Fruit fly (Drosophila melanogaster) whole organism, prepupa: Measurements from ENCODE around the gene Idh.

Source experiments
- Blimp-1 ChIP-seq: fragments of 200-800 bp; sonication (Bioruptor generic); optimal IDR thresholded peaks from 3 replicates; lab custom pipeline; 2017; ENCODE audit warnings: missing biosample characterization, missing genetic modification characterization, mild to moderate bottlenecking, moderate library complexity, missing genetic modification reagents
- CG10631 ChIP-seq: fragments of 200-800 bp; sonication (Bioruptor generic); optimal IDR thresholded peaks from 2 replicates; lab custom pipeline; 2016; ENCODE audit warnings: missing biosample characterization, missing genetic modification characterization
- CG10669 ChIP-seq: fragments of 200-800 bp; sonication (Bioruptor generic); optimal IDR thresholded peaks from 3 replicates; lab custom pipeline; 2018; ENCODE audit warnings: missing biosample characterization, mild to moderate bottlenecking, missing genetic modification characterization, moderate library complexity
- CG11294 ChIP-seq: fragments of 200-800 bp; sonication (Bioruptor generic); IDR thresholded peaks from 2 replicates; pipeline ENCODE4 v1.3.6; 2022; ENCODE audit warnings: missing biosample characterization, missing genetic modification characterization
- CG11762 ChIP-seq: fragments of 200-800 bp; sonication (Bioruptor generic); optimal IDR thresholded peaks from 3 replicates; lab custom pipeline; 2016; ENCODE audit warnings: missing biosample characterization, missing genetic modification characterization; ENCODE audit not compliant: insufficient read depth
- CG11902 ChIP-seq: fragments of 200-800 bp; sonication (Bioruptor generic); optimal IDR thresholded peaks from 3 replicates; lab custom pipeline; 2016; ENCODE audit warnings: missing biosample characterization, missing genetic modification characterization
- CG15336 ChIP-seq: fragments of 200-800 bp; sonication (Bioruptor generic); IDR thresholded peaks from 2 replicates; pipeline ENCODE4 v1.3.6; 2022; ENCODE audit warnings: missing biosample characterization, missing genetic modification characterization
- CG1621 ChIP-seq: fragments of 200-800 bp; sonication (Bioruptor generic); optimal IDR thresholded peaks from 3 replicates; lab custom pipeline; 2018; ENCODE audit warnings: missing biosample characterization, mild to moderate bottlenecking, missing genetic modification characterization
- CG3032 ChIP-seq: fragments of 200-800 bp; optimal IDR thresholded peaks from 2 replicates; lab custom pipeline; 2019; ENCODE audit warnings: missing biosample characterization, mild to moderate bottlenecking, missing genetic modification characterization, moderate library complexity
- CG32006 ChIP-seq: fragments of 200-800 bp; sonication (Bioruptor generic); optimal IDR thresholded peaks from 3 replicates; lab custom pipeline; 2017; ENCODE audit warnings: missing biosample characterization, mild to moderate bottlenecking, missing genetic modification characterization
- CG34406 ChIP-seq: fragments of 200-800 bp; sonication (Bioruptor generic); optimal IDR thresholded peaks from 3 replicates; lab custom pipeline; 2016; ENCODE audit warnings: missing biosample characterization, missing genetic modification characterization
- CG3919 ChIP-seq: fragments of 200-800 bp; sonication (Bioruptor generic); optimal IDR thresholded peaks from 3 replicates; lab custom pipeline; 2016; ENCODE audit warnings: missing biosample characterization, missing genetic modification characterization
- CG4318 ChIP-seq: fragments of 200-800 bp; sonication (Bioruptor generic); optimal IDR thresholded peaks from 3 replicates; lab custom pipeline; 2017; ENCODE audit warnings: missing biosample characterization, mild to moderate bottlenecking, missing genetic modification characterization
- CG6163 ChIP-seq: fragments of 200-800 bp; sonication (Bioruptor generic); IDR thresholded peaks from 3 replicates; pipeline ENCODE4 v1.3.6; 2022; ENCODE audit warnings: missing biosample characterization, missing genetic modification characterization
- CG6276 ChIP-seq: fragments of 200-800 bp; sonication (Bioruptor generic); optimal IDR thresholded peaks from 2 replicates; lab custom pipeline; 2017; ENCODE audit warnings: missing biosample characterization, mild to moderate bottlenecking, missing genetic modification characterization
- CG6792 ChIP-seq: fragments of 200-800 bp; sonication (Bioruptor generic); optimal IDR thresholded peaks from 3 replicates; lab custom pipeline; 2016; ENCODE audit warnings: missing biosample characterization, missing genetic modification characterization
- CG6808 ChIP-seq: fragments of 200-800 bp; sonication (Bioruptor generic); optimal IDR thresholded peaks from 3 replicates; lab custom pipeline; 2017; ENCODE audit warnings: missing biosample characterization, missing genetic modification characterization, mild to moderate bottlenecking, moderate library complexity, missing genetic modification reagents
- CG6854 ChIP-seq: fragments of 200-800 bp; sonication (Bioruptor generic); optimal IDR thresholded peaks from 2 replicates; lab custom pipeline; 2017; ENCODE audit warnings: missing biosample characterization, mild to moderate bottlenecking, missing genetic modification characterization
- CG7368 ChIP-seq: fragments of 200-800 bp; sonication (Bioruptor generic); optimal IDR thresholded peaks from 3 replicates; lab custom pipeline; 2016; ENCODE audit warnings: missing biosample characterization, missing genetic modification characterization
- CG8319 ChIP-seq: fragments of 200-800 bp; sonication (Bioruptor generic); optimal IDR thresholded peaks from 3 replicates; lab custom pipeline; 2016; ENCODE audit warnings: missing biosample characterization, missing genetic modification characterization
- CG8632 ChIP-seq: fragments of 200-800 bp; sonication (Bioruptor generic); optimal IDR thresholded peaks from 3 replicates; lab custom pipeline; 2016; ENCODE audit warnings: missing biosample characterization, missing genetic modification characterization
- Eip75B ChIP-seq: fragments of 200-800 bp; sonication (Bioruptor generic); optimal IDR thresholded peaks from 3 replicates; lab custom pipeline; 2016; ENCODE audit warnings: missing biosample characterization, missing genetic modification characterization
- Eip93F ChIP-seq: fragments of 200-800 bp; sonication (Bioruptor generic); optimal IDR thresholded peaks from 2 replicates; lab custom pipeline; 2016; ENCODE audit warnings: missing biosample characterization, mild to moderate bottlenecking, missing genetic modification characterization
- Ets21C ChIP-seq: fragments of 200-800 bp; sonication (Bioruptor generic); optimal IDR thresholded peaks from 3 replicates; lab custom pipeline; 2016; ENCODE audit warnings: missing biosample characterization, missing genetic modification characterization
- Ets96B ChIP-seq: fragments of 200-800 bp; optimal IDR thresholded peaks from 2 replicates; lab custom pipeline; 2019; ENCODE audit warnings: missing biosample characterization, mild to moderate bottlenecking, missing genetic modification characterization, moderate library complexity
- Gug ChIP-seq: fragments of 200-800 bp; sonication (Bioruptor generic); IDR thresholded peaks from 2 replicates; pipeline ENCODE4 v1.3.6; 2022; ENCODE audit warnings: missing biosample characterization, missing genetic modification characterization
- Hr38 ChIP-seq: sonication (Bioruptor generic); optimal IDR thresholded peaks from 2 replicates; lab custom pipeline; 2016; ENCODE audit warnings: missing biosample characterization, missing genetic modification characterization
- Hr39 ChIP-seq: fragments of 200-800 bp; sonication (Bioruptor generic); optimal IDR thresholded peaks from 2 replicates; lab custom pipeline; 2016; ENCODE audit warnings: missing biosample characterization, missing genetic modification characterization
- Met ChIP-seq: fragments of 200-800 bp; sonication (Bioruptor generic); optimal IDR thresholded peaks from 3 replicates; lab custom pipeline; 2016; ENCODE audit warnings: missing biosample characterization, missing genetic modification characterization
- OdsH ChIP-seq: fragments of 200-800 bp; sonication (Bioruptor generic); optimal IDR thresholded peaks from 3 replicates; lab custom pipeline; 2016; ENCODE audit warnings: missing biosample characterization, missing genetic modification characterization
- Smox ChIP-seq: fragments of 200-800 bp; sonication (Bioruptor generic); optimal IDR thresholded peaks from 3 replicates; lab custom pipeline; 2016; ENCODE audit warnings: missing biosample characterization, missing genetic modification characterization
- Sox102F ChIP-seq: fragments of 200-800 bp; sonication (Bioruptor generic); optimal IDR thresholded peaks from 2 replicates; lab custom pipeline; 2016; ENCODE audit warnings: missing biosample characterization, mild to moderate bottlenecking, missing genetic modification characterization
- Sox14 ChIP-seq: fragments of 200-800 bp; sonication (Bioruptor generic); optimal IDR thresholded peaks from 3 replicates; lab custom pipeline; 2016; ENCODE audit warnings: missing biosample characterization, missing genetic modification characterization
- Sox15 ChIP-seq: fragments of 200-800 bp; sonication (Bioruptor generic); optimal IDR thresholded peaks from 3 replicates; lab custom pipeline; 2016; ENCODE audit warnings: missing biosample characterization, missing genetic modification characterization
- achi ChIP-seq: fragments of 200-800 bp; sonication (Bioruptor generic); optimal IDR thresholded peaks from 3 replicates; lab custom pipeline; 2016; ENCODE audit warnings: missing biosample characterization, missing genetic modification characterization
- cyc ChIP-seq: fragments of 200-800 bp; sonication (Bioruptor generic); optimal IDR thresholded peaks from 3 replicates; lab custom pipeline; 2016; ENCODE audit warnings: missing biosample characterization, missing genetic modification characterization
- dac ChIP-seq: fragments of 200-800 bp; sonication (Bioruptor generic); optimal IDR thresholded peaks from 2 replicates; lab custom pipeline; 2017; ENCODE audit warnings: missing biosample characterization, mild to moderate bottlenecking, missing genetic modification characterization
- eg ChIP-seq: fragments of 200-800 bp; sonication (Bioruptor generic); IDR thresholded peaks from 3 replicates; pipeline ENCODE4 v1.3.6; 2022; ENCODE audit warnings: missing biosample characterization, missing genetic modification characterization
- esn ChIP-seq: fragments of 200-800 bp; sonication (Bioruptor generic); optimal IDR thresholded peaks from 2 replicates; lab custom pipeline; 2016; ENCODE audit warnings: missing biosample characterization, mild to moderate bottlenecking, missing genetic modification characterization, moderate library complexity
- fd59A ChIP-seq: fragments of 200-800 bp; sonication (Bioruptor generic); optimal IDR thresholded peaks from 2 replicates; lab custom pipeline; 2017; ENCODE audit warnings: missing biosample characterization, mild to moderate bottlenecking, missing genetic modification characterization, missing genetic modification reagents
- fd85E ChIP-seq: fragments of 200-800 bp; sonication (Bioruptor generic); optimal IDR thresholded peaks from 3 replicates; lab custom pipeline; 2016; ENCODE audit warnings: missing biosample characterization, missing genetic modification characterization
- lz ChIP-seq: fragments of 200-800 bp; sonication (Bioruptor generic); optimal IDR thresholded peaks from 3 replicates; lab custom pipeline; 2016; ENCODE audit warnings: missing biosample characterization, missing genetic modification characterization
- net ChIP-seq: fragments of 200-800 bp; sonication (Bioruptor generic); optimal IDR thresholded peaks from 3 replicates; lab custom pipeline; 2016; ENCODE audit warnings: missing biosample characterization, missing genetic modification characterization
- pdm3 ChIP-seq: fragments of 200-800 bp; sonication (Bioruptor generic); optimal IDR thresholded peaks from 3 replicates; lab custom pipeline; 2016; ENCODE audit warnings: missing biosample characterization, missing genetic modification characterization
- ss ChIP-seq, 2 experiments: fragments of 200-800 bp; sonication (Bioruptor generic); optimal IDR thresholded peaks; 2 replicates in 1 of 2; 3 replicates in 1 of 2; lab custom pipeline; 2017 to 2018; ENCODE audit warnings: mild to moderate bottlenecking in 2 of 2, missing biosample characterization in 2 of 2, missing genetic modification characterization in 2 of 2, moderate library complexity in 1 of 2
- svp ChIP-seq: fragments of 200-800 bp; sonication (Bioruptor generic); peaks from one replicate; lab custom pipeline; 2016; ENCODE audit warnings: missing biosample characterization, missing genetic modification characterization
- topi ChIP-seq: fragments of 200-800 bp; sonication (Bioruptor generic); optimal IDR thresholded peaks from 3 replicates; lab custom pipeline; 2016; ENCODE audit warnings: missing biosample characterization, missing genetic modification characterization
- vri ChIP-seq: fragments of 200-800 bp; sonication (Bioruptor generic); optimal IDR thresholded peaks from 3 replicates; lab custom pipeline; 2016; ENCODE audit warnings: missing biosample characterization, mild to moderate bottlenecking, missing genetic modification characterization

Gene Idh

dm6 chr3L:8320105-8320813, 40.4 kb downstream of the Idh start, which contains the start of gene CG13670 (continued):
- TF ChIP-seq CG6854 = no peak
- TF ChIP-seq pdm3 (GFP tag; lab: Kevin White, UChicago) = peak; percentile 18
- no peak for TF ChIP-seq CG6808 (GFP tag; lab: Kevin White, UChicago)
- TF ChIP-seq CG8319 (GFP tag; lab: Kevin White, UChicago) = no peak
- no peak for TF ChIP-seq fd85E (GFP tag; lab: Kevin White, UChicago)
- no peak for TF ChIP-seq CG4318 (GFP tag; lab: Kevin White, UChicago)
- peak; percentile 29 for TF ChIP-seq achi (GFP tag; lab: Kevin White, UChicago)
- TF ChIP-seq CG11762 (GFP tag; lab: Kevin White, UChicago) = peak; percentile 40
- TF ChIP-seq CG6792 = peak; percentile 14
- TF ChIP-seq Smox = no peak
- no peak for TF ChIP-seq Hr38 (GFP tag; lab: Kevin White, UChicago)
- peak; percentile 64 for TF ChIP-seq eg
- TF ChIP-seq Eip93F (GFP tag; lab: Kevin White, UChicago) = no peak
- TF ChIP-seq CG6276 (GFP tag; lab: Kevin White, UChicago) = peak; percentile 46
- peak; percentile 57 for TF ChIP-seq CG15336 (GFP tag; lab: Robert Waterston, UW)
- no peak for TF ChIP-seq CG3032 (tag; lab: Kevin White, UChicago)
- no peak for TF ChIP-seq Blimp-1 (GFP tag; lab: Kevin White, UChicago)
- TF ChIP-seq CG10669 (GFP tag; lab: Kevin White, UChicago) = no peak
- TF ChIP-seq CG7368 (GFP tag; lab: Kevin White, UChicago) = peak; percentile 34
- no peak for TF ChIP-seq Met (GFP tag; lab: Kevin White, UChicago)
- no peak for TF ChIP-seq CG8632 (GFP tag; lab: Kevin White, UChicago)
- TF ChIP-seq CG34406 = peak; percentile 12
- peak; percentile 32 for TF ChIP-seq OdsH (GFP tag; lab: Kevin White, UChicago)
- TF ChIP-seq dac (GFP tag; lab: Kevin White, UChicago) = no peak
- no peak for TF ChIP-seq Eip75B (GFP tag; lab: Kevin White, UChicago)
- TF ChIP-seq Sox14 (GFP tag; lab: Kevin White, UChicago) = no peak
- no peak for TF ChIP-seq ss (GFP tag; optimal IDR thresholded peaks at IDR 0.05; lab: Kevin White, UChicago)
- TF ChIP-seq CG11294 = no peak
- TF ChIP-seq CG11902 (GFP tag; lab: Kevin White, UChicago) = peak; percentile 38
- TF ChIP-seq CG1621 (tag; lab: Kevin White, UChicago) = no peak
- TF ChIP-seq fd59A (GFP tag; lab: Kevin White, UChicago) = no peak
- no peak for TF ChIP-seq vri (GFP tag; lab: Kevin White, UChicago)
- no peak for TF ChIP-seq CG10631 (GFP tag; lab: Kevin White, UChicago)
- TF ChIP-seq Hr39 = peak; percentile 13
- no peak for TF ChIP-seq lz

DNA sequence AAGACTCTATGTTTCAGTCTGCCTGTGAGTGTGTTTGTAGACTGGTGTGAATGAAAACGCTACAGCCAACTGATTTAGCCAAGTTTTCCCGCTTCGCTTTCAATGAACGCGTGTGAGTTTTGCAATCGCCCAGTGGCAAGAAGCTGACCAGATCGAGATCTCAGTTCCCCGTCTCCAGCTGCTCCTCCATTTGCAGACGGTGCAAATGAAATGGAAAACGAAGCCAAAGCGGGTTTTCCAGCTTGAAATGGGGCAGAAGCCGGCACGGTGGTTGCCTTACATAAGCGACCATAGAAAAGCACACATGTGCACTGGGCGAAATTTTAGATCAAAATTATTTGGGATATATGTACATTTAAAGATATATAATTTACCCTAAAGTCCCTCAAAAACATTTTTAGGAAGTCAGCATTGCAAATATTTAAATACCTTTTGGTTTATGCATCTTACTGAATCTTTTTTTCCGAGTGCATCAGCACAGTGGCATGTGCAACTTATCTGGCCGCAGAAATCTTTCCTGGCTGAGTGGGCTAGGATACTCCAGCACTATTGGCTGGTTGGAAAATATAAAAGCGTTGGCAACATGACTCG, 41.7 kb downstream of the Idh start, which contains the start of gene CG43059:
CG43059 (minus strand) TSS at position 51 of the 591 bp plus-strand sequence.
- TF ChIP-seq Ets96B (tag; lab: Kevin White, UChicago) (no peak), CG11762 (GFP tag; lab: Kevin White, UChicago) (no peak), CG6276 (GFP tag; lab: Kevin White, UChicago) (peak; percentile 91), svp (GFP tag; lab: Kevin White, UChicago) (peak; percentile 30), net (GFP tag; lab: Kevin White, UChicago) (peak; percentile 45), CG10631 (GFP tag; lab: Kevin White, UChicago) (peak; percentile 52), CG11294 (peak; percentile 78), CG32006 (GFP tag; lab: Kevin White, UChicago) (peak; percentile 88), CG4318 (GFP tag; lab: Kevin White, UChicago) (peak; percentile 65), CG1621 (tag; lab: Kevin White, UChicago) (no peak), CG6163 (peak; percentile 87), CG3919 (peak; percentile 36), OdsH (GFP tag; lab: Kevin White, UChicago) (peak; percentile 50), topi (GFP tag; lab: Kevin White, UChicago) (no peak), esn (GFP tag; lab: Kevin White, UChicago) (no peak), CG7368 (GFP tag; lab: Kevin White, UChicago) (no peak), cyc (GFP tag; lab: Kevin White, UChicago) (no peak), Sox15 (GFP tag; lab: Kevin White, UChicago) (no peak), CG15336 (GFP tag; lab: Robert Waterston, UW) (peak; percentile 94), ss (GFP tag; optimal IDR thresholded peaks at IDR 0.05; lab: Kevin White, UChicago) (no peak), CG11902 (GFP tag; lab: Kevin White, UChicago) (no peak), CG6854 (no peak), Gug (GFP tag; lab: Robert Waterston, UW) (peak; percentile 78), CG8319 (GFP tag; lab: Kevin White, UChicago) (no peak), Ets21C (GFP tag; lab: Kevin White, UChicago) (no peak), Sox102F (no peak), CG6792 (no peak)
